Worm (Caenorhabditis elegans) whole organism, L3 larva: ENCODE data around the gene srx-112.

Source experiments
- ZK546.5 ChIP-seq: sonication (generic microtip); optimal IDR thresholded peaks from 2 replicates; lab custom pipeline; 2017; ENCODE audit warnings: missing biosample characterization, missing genetic modification characterization
- egl-5 ChIP-seq: fragments of 150-350 bp; optimal IDR thresholded peaks from 2 replicates; lab custom pipeline; 2017; ENCODE audit warnings: missing biosample characterization, missing genetic modification reagents, missing genetic modification characterization, inconsistent platforms
- elt-3 ChIP-seq, 3 experiments: fragments of 150-350 bp in 1 of 3; sonication (generic microtip) in 2 of 3; optimal IDR thresholded peaks; 2 replicates in 2 of 3; 4 replicates in 1 of 3; lab custom pipeline; 2014 to 2017; ENCODE audit warnings: missing biosample characterization in 3 of 3, missing genetic modification characterization in 3 of 3
- fkh-2 ChIP-seq: fragments of 150-350 bp; optimal IDR thresholded peaks from 2 replicates; lab custom pipeline; 2014; ENCODE audit warnings: missing biosample characterization, missing genetic modification reagents, missing genetic modification characterization
- fos-1 ChIP-seq: fragments of 150-350 bp; optimal IDR thresholded peaks from 2 replicates; lab custom pipeline; 2014; ENCODE audit warnings: missing biosample characterization, missing genetic modification characterization
- hmg-11 ChIP-seq: sonication (generic microtip); optimal IDR thresholded peaks from 2 replicates; lab custom pipeline; 2016; ENCODE audit warnings: missing genetic modification characterization, missing compliant biosample characterization
- lin-15B ChIP-seq: fragments of 150-350 bp; optimal IDR thresholded peaks from 2 replicates; lab custom pipeline; 2014; ENCODE audit warnings: missing biosample characterization, missing genetic modification characterization
- lin-39 ChIP-seq: fragments of 150-350 bp; optimal IDR thresholded peaks from 2 replicates; lab custom pipeline; 2018; ENCODE audit warnings: missing biosample characterization, missing genetic modification reagents, missing genetic modification characterization
- skn-1 ChIP-seq: fragments of 150-350 bp; optimal IDR thresholded peaks from 2 replicates; lab custom pipeline; 2014; ENCODE audit warnings: missing biosample characterization, missing genetic modification characterization
- tbx-2 ChIP-seq: sonication (generic microtip); optimal IDR thresholded peaks from 2 replicates; lab custom pipeline; 2016; ENCODE audit warnings: mild to moderate bottlenecking, missing genetic modification characterization, missing compliant biosample characterization

- TF ChIP-seq tbx-2 = no peak
- TF ChIP-seq egl-5 = no peak
- no peak for TF ChIP-seq fkh-2 (tag; lab: Kevin White, UChicago)
- no peak for TF ChIP-seq hmg-11 (tag; lab: Kevin White, UChicago)
- TF ChIP-seq lin-15B = no peak
- no peak for TF ChIP-seq fos-1 (tag; lab: Kevin White, UChicago)
- TF ChIP-seq elt-3 (tag; optimal IDR thresholded peaks at IDR 0.05; lab: Kevin White, UChicago) = no peak
- no peak for TF ChIP-seq ZK546.5 (tag; lab: Kevin White, UChicago)
- no peak for TF ChIP-seq lin-39 (tag; lab: Kevin White, UChicago)
- no peak for TF ChIP-seq skn-1 (tag; lab: Kevin White, UChicago)
Observed at ce11 chrII:3793336-3793735, 28.9 kb upstream of the srx-112 start, which contains the start of gene fbxb-99.
